Fruit fly (Drosophila melanogaster): Measurements from ENCODE around the gene Mob2.

The Mob2 gene

DNA sequence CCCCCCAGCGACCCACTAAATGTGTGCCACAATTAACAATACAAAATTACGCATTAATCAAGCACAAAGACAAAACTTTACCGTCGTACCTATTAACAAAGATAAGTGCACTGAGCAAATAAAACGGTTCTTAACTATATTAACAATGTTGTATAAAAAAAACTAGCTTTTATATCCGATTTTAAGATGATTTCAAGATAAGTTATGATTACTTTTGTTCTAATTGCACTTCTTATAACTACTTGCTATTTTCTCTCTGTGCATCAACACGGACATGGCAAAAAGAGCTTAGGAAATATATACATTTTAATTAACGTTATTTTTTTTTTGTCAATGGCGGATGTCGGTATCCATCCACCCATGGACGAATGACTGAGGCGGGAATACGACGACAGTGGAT is 25.9 kb downstream of the Mob2 start (continued):
- TF ChIP-seq B-H2 (GFP tag; optimal IDR thresholded peaks at IDR 0.05) (no peak), da (GFP tag; optimal IDR thresholded peaks at IDR 0.05) (no peak), CG31224 (GFP tag; IDR thresholded peaks at IDR 0.05) (no peak; the same call in 1 of the 2 replicates), CTCF (GFP tag; optimal IDR thresholded peaks at IDR 0.05) (no peak), jing (GFP tag; optimal IDR thresholded peaks at IDR 0.05) (no peak), CG6791 (GFP tag; IDR thresholded peaks at IDR 0.05; ENCODE audit: partially characterized antibody) (no peak), CG2875 (GFP tag; optimal IDR thresholded peaks at IDR 0.05) (no peak), ato (GFP tag; IDR thresholded peaks at IDR 0.05; ENCODE audit: partially characterized antibody) (no peak), fu2 (GFP tag; optimal IDR thresholded peaks at IDR 0.05) (no peak), CG3281 (GFP tag; optimal IDR thresholded peaks at IDR 0.05) (peak; percentile 6), fru (optimal IDR thresholded peaks at IDR 0.05) (no peak), CG12236 (GFP tag; optimal IDR thresholded peaks at IDR 0.05) (no peak), dan (GFP tag; IDR thresholded peaks at IDR 0.05) (no peak), ftz-f1 (GFP tag; optimal IDR thresholded peaks at IDR 0.05) (no peak), yki (optimal IDR thresholded peaks at IDR 0.05) (no peak), Stat92E (GFP tag; optimal IDR thresholded peaks at IDR 0.05) (no peak), CG1233 (GFP tag; optimal IDR thresholded peaks at IDR 0.05) (no peak), E2f1 (GFP tag; IDR thresholded peaks at IDR 0.05) (no peak), chif (GFP tag; optimal IDR thresholded peaks at IDR 0.05) (peak in 1 of 2 experiments; percentile 0), CG9437 (GFP tag; optimal IDR thresholded peaks at IDR 0.05) (no peak), gcm (GFP tag; optimal IDR thresholded peaks at IDR 0.05) (no peak), Atf3 (GFP tag; optimal IDR thresholded peaks at IDR 0.05) (no peak), lov (optimal IDR thresholded peaks at IDR 0.05) (no peak), lov (GFP tag; IDR thresholded peaks at IDR 0.05) (no peak), CG31441 (GFP tag; IDR thresholded peaks at IDR 0.05) (peak; percentile 29; the same call in 1 of the 2 replicates), fd96Cb (tag; optimal IDR thresholded peaks at IDR 0.05) (peak; percentile 17), CG7928 (GFP tag; optimal IDR thresholded peaks at IDR 0.05) (no peak), CG16813 (GFP tag; IDR thresholded peaks at IDR 0.05; ENCODE audit: partially characterized antibody) (no peak), TFAM (GFP tag; optimal IDR thresholded peaks at IDR 0.05) (no peak), CG6689 (GFP tag; IDR thresholded peaks at IDR 0.05) (peak; percentile 34; the same call in 1 of the 2 replicates), CG1792 (GFP tag; optimal IDR thresholded peaks at IDR 0.05) (no peak), Scr (GFP tag; IDR thresholded peaks at IDR 0.05; ENCODE audit: partially characterized antibody) (no peak), wek (GFP tag; optimal IDR thresholded peaks at IDR 0.05) (no peak), CG31388 (GFP tag; optimal IDR thresholded peaks at IDR 0.05) (no peak), CG11456 (GFP tag; IDR thresholded peaks at IDR 0.05) (no peak), CG11695 (GFP tag; IDR thresholded peaks at IDR 0.05) (no peak), ems (GFP tag; optimal IDR thresholded peaks at IDR 0.05) (peak; percentile 5), MTF-1 (GFP tag; optimal IDR thresholded peaks at IDR 0.05; ENCODE audit: borderline replicate concordance) (no peak), CG17359 (tag; optimal IDR thresholded peaks at IDR 0.05) (peak; percentile 20), CG12391 (tag; optimal IDR thresholded peaks at IDR 0.05) (peak; percentile 19), CG4424 (GFP tag; optimal IDR thresholded peaks at IDR 0.05) (peak; percentile 22), sim (GFP tag; IDR thresholded peaks at IDR 0.05) (no peak; the same call in 1 of the 2 replicates), CG9215 (GFP tag; IDR thresholded peaks at IDR 0.05) (no peak), CG12299 (tag; optimal IDR thresholded peaks at IDR 0.05) (no peak), CkIIα-i1 (GFP tag; IDR thresholded peaks at IDR 0.05) (no peak), CG2120 (GFP tag; optimal IDR thresholded peaks at IDR 0.05) (peak; percentile 7), CG15269 (tag; optimal IDR thresholded peaks at IDR 0.05) (peak; percentile 28), p53 (GFP tag; optimal IDR thresholded peaks at IDR 0.05) (no peak), ERR (GFP tag; optimal IDR thresholded peaks at IDR 0.05) (no peak), br (optimal IDR thresholded peaks at IDR 0.05) (no peak), CG7963 (GFP tag; IDR thresholded peaks at IDR 0.05; ENCODE audit: partially characterized antibody) (no peak), zf30C (GFP tag; optimal IDR thresholded peaks at IDR 0.05) (no peak), Hr78 (GFP tag; optimal IDR thresholded peaks at IDR 0.05) (no peak)

Data from whole organism, embryonic.